Worm (Caenorhabditis elegans): Measurements from ENCODE around the gene byn-1.

The byn-1 gene

DNA sequence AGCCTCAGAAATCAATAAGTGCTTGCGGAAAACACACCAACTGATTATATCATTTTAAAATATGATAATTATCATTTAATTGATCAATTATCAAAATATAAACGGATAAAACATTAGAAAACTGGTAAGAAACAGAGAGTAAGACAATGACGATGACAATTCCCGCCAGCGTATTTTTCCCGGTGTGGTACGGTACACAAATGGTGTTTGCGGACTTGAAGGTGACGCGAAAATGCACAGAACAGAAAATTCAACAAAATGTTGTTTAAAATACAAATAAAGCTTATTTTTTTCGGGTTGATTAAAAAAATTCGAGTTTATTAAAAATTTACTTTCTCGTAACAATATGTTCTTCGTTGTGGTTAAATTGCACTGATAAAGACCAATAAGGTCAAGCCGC, 29.4 kb downstream of the byn-1 start (continued):
- TF ChIP-seq fkh-4 (tag; optimal IDR thresholded peaks at IDR 0.05; ENCODE audit: borderline replicate concordance), result no peak
- TF ChIP-seq jun-1 (tag; optimal IDR thresholded peaks at IDR 0.05), result no peak
- TF ChIP-seq lin-15B (tag; optimal IDR thresholded peaks at IDR 0.05), result no peak
- peak; percentile 90 for TF ChIP-seq F16B12.6 (tag; optimal IDR thresholded peaks at IDR 0.05)
- no peak for TF ChIP-seq nhr-76 (tag; optimal IDR thresholded peaks at IDR 0.05)
- peak; percentile 0 for TF ChIP-seq fkh-10 (GFP tag; optimal IDR thresholded peaks at IDR 0.05)
- TF ChIP-seq irx-1 (tag; optimal IDR thresholded peaks at IDR 0.05), result no peak
- TF ChIP-seq mdl-1 (tag; optimal IDR thresholded peaks at IDR 0.05), result peak in 1 of 2 experiments; percentile 31

DNA sequence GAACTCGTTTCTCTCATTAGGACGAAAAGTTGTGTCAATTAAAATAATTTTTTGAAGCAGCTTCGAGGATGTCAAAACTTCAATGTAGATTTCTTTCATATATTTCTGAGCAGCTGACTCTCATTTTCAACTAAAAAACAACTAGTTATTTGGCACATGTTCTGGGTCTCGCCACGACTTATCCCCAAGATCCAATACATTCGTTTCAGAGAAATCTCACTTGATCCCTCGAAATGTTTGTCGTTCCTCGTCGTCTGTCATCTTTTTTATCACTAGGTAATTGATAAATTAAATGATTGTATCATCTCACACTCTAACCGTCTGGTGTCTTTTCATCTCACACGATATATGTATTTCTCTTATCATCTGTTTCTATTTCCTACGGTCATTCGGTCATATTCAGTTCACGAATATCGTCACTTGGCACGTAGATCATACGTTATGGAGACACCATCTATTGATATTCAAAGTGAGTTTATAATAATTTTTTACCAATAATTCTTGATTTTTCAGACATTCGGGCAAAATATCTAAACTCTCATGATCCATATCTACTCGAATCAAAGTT, 30.2 kb downstream of the byn-1 start, which contains the start of the genes rpn-6.1 and F57B9.1:
TSS of gene rpn-6.1 (minus strand) at position 65 of the 568 bp plus-strand sequence.
TSS of gene F57B9.1 (plus strand) at position 154 of the 568 bp plus-strand sequence.
- TF ChIP-seq efl-1 (optimal IDR thresholded peaks at IDR 0.05) (peak in 1 of 2 experiments; percentile 4), efl-1 (GFP tag; optimal IDR thresholded peaks at IDR 0.05 in 1 of 2) (peak in 1 of 2 experiments; percentile 68), ztf-4 (tag; optimal IDR thresholded peaks at IDR 0.05) (no peak), nhr-20 (tag; optimal IDR thresholded peaks at IDR 0.05) (peak; percentile 29), C16A3.4 (tag; optimal IDR thresholded peaks at IDR 0.05) (no peak), zip-4 (GFP tag; optimal IDR thresholded peaks at IDR 0.05) (no peak), tbx-2 (tag; optimal IDR thresholded peaks at IDR 0.05) (no peak), pqm-1 (tag; optimal IDR thresholded peaks at IDR 0.05) (no peak), lir-3 (tag; optimal IDR thresholded peaks at IDR 0.05; ENCODE audit: poor library complexity) (no peak), pag-3 (tag; optimal IDR thresholded peaks at IDR 0.05; ENCODE audit: borderline replicate concordance, insufficient read depth) (peak; percentile 63), ceh-88 (GFP tag; IDR thresholded peaks at IDR 0.05) (no peak), mab-9 (GFP tag; IDR thresholded peaks at IDR 0.05) (no peak), ama-1 (optimal IDR thresholded peaks at IDR 0.05) (no peak), nhr-11 (tag; optimal IDR thresholded peaks at IDR 0.05) (no peak), F16B12.6 (tag; optimal IDR thresholded peaks at IDR 0.05) (no peak), alr-1 (tag; optimal IDR thresholded peaks at IDR 0.05; ENCODE audit: borderline replicate concordance) (no peak), swsn-7 (tag; optimal IDR thresholded peaks at IDR 0.05) (no peak), unc-98 (GFP tag; IDR thresholded peaks at IDR 0.05) (no peak), egl-27 (tag; optimal IDR thresholded peaks at IDR 0.05) (no peak), hpl-2 (GFP tag; optimal IDR thresholded peaks at IDR 0.05) (no peak), irx-1 (tag; optimal IDR thresholded peaks at IDR 0.05) (no peak), nhr-90 (tag; optimal IDR thresholded peaks at IDR 0.05; ENCODE audit: poor library complexity) (peak; percentile 6), rnt-1 (tag; optimal IDR thresholded peaks at IDR 0.05) (no peak), lsy-2 (tag; optimal IDR thresholded peaks at IDR 0.05) (peak in 1 of 2 experiments; percentile 64), snu-23 (GFP tag; optimal IDR thresholded peaks at IDR 0.05) (peak; percentile 36), mep-1 (tag; optimal IDR thresholded peaks at IDR 0.05) (peak; percentile 15), mdl-1 (tag; optimal IDR thresholded peaks at IDR 0.05) (no peak), nhr-28 (tag; optimal IDR thresholded peaks at IDR 0.05) (no peak), lin-13 (GFP tag; optimal IDR thresholded peaks at IDR 0.05) (no peak), skn-1 (tag; optimal IDR thresholded peaks at IDR 0.05) (no peak), dpl-1 (GFP tag; optimal IDR thresholded peaks at IDR 0.05) (peak in 1 of 3 experiments; percentile 11), lin-35 (GFP tag; optimal IDR thresholded peaks at IDR 0.05) (peak in 1 of 2 experiments; percentile 53), unc-130 (tag; optimal IDR thresholded peaks at IDR 0.05) (no peak), ceh-82 (tag; optimal IDR thresholded peaks at IDR 0.05) (no peak), ceh-90 (tag; optimal IDR thresholded peaks at IDR 0.05) (no peak), isw-1 (GFP tag; IDR thresholded peaks at IDR 0.05) (no peak), nhr-71 (tag; optimal IDR thresholded peaks at IDR 0.05) (peak; percentile 12), ztf-11 (tag; optimal IDR thresholded peaks at IDR 0.05) (no peak), fkh-10 (GFP tag; optimal IDR thresholded peaks at IDR 0.05) (no peak), nhr-12 (tag; optimal IDR thresholded peaks at IDR 0.05) (no peak), unc-62 (GFP tag; optimal IDR thresholded peaks at IDR 0.05) (no peak), egl-13 (tag; optimal IDR thresholded peaks at IDR 0.05) (no peak), mef-2 (tag; optimal IDR thresholded peaks at IDR 0.05) (no peak), elt-3 (tag; optimal IDR thresholded peaks at IDR 0.05) (peak in 2 of 6 experiments; percentile 66 to 73), nhr-85 (tag) (peak; percentile 49), lin-14 (GFP tag; optimal IDR thresholded peaks at IDR 0.05) (peak; percentile 40)

Data from whole organism, L1 larva.